Fruit fly (Drosophila melanogaster): ENCODE results near the gene TrpRS-m.

The TrpRS-m gene

DNA sequence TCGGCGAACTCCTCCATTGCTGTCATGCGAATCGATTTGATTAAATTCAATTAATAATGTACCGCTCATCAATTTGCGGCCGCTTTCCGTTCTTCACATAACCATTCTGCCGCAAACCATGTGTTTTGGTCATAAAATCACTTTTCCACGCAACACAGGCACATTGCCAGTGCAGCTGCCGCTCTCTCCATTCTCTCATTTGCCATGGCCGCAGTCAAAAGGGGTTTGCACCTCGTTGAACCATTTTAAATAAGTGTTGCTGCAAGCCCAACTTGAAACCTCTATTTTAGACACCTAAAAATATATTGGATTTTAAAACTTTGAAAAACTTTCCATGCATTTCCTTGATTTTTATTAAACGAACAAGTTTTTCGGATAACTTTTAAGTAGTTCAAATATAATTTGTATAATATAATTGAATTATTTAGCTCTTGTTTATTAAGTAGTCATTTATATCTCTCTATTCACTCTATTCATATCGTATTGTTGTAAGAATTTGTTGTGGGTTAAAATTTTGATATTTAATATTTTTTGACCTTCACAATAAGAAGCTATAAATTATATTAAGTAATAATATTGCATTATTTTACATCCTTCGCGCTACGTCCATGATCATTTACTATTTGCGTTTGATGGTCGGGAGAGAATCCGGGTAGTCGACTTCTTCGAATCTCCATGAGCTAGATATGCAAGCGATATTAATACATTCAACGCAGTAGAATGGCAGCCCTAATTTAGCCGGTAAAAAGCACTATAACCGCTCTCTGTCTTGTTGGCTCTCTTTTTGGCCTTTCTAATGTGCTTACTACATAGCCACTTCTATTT is 7.3 kb downstream of the TrpRS-m start, which contains the start of gene CG5535 (continued):
- TF ChIP-seq CG11247 (GFP tag; IDR thresholded peaks at IDR 0.05), result peak; percentile 24
- peak; percentile 70 for TF ChIP-seq CG1602 (GFP tag; optimal IDR thresholded peaks at IDR 0.05)
- peak; percentile 47 for TF ChIP-seq CG12299 (tag; optimal IDR thresholded peaks at IDR 0.05)
- TF ChIP-seq Hr51 (GFP tag; optimal IDR thresholded peaks at IDR 0.05), result peak in 1 of 2 experiments; percentile 82
- TF ChIP-seq h (optimal IDR thresholded peaks at IDR 0.05), result no peak
- TF ChIP-seq CG11723 (GFP tag; optimal IDR thresholded peaks at IDR 0.05), result peak; percentile 78
- TF ChIP-seq Stat92E (GFP tag; optimal IDR thresholded peaks at IDR 0.05), result peak in 1 of 3 experiments; percentile 12
- peak; percentile 61 for TF ChIP-seq YL-1 (GFP tag; optimal IDR thresholded peaks at IDR 0.05)
- no peak for TF ChIP-seq BEAF-32 (GFP tag; optimal IDR thresholded peaks at IDR 0.05)
- TF ChIP-seq ap (GFP tag; IDR thresholded peaks at IDR 0.05), result peak; percentile 39; the same call in 1 of the 2 replicates
- TF ChIP-seq row (GFP tag; IDR thresholded peaks at IDR 0.05), result peak; percentile 88
- 0 out of 2 replicates have a peak, but pooled peaks have one; percentile 20 for TF ChIP-seq dati (GFP tag; IDR thresholded peaks at IDR 0.05)
- TF ChIP-seq CG11456 (GFP tag; IDR thresholded peaks at IDR 0.05), result peak; percentile 77
- peak; percentile 61 for TF ChIP-seq CG12155 (GFP tag; optimal IDR thresholded peaks at IDR 0.05)
- peak in 1 of 2 experiments; percentile 77 for TF ChIP-seq Hr78 (GFP tag; optimal IDR thresholded peaks at IDR 0.05)
- TF ChIP-seq Deaf1 (tag; optimal IDR thresholded peaks at IDR 0.05), result peak; percentile 45
- peak; percentile 75 for TF ChIP-seq D19A (tag; optimal IDR thresholded peaks at IDR 0.05)
- TF ChIP-seq C15 (GFP tag; IDR thresholded peaks at IDR 0.05), result 0 out of 3 replicates have a peak, but pooled peaks have one; percentile 6
- peak; percentile 86 for TF ChIP-seq Ets65A (GFP tag)
- 0 out of 2 replicates have a peak, but pooled peaks have one; percentile 14 for TF ChIP-seq CG11696 (GFP tag; IDR thresholded peaks at IDR 0.05)
- no peak for TF ChIP-seq Dad (GFP tag; optimal IDR thresholded peaks at IDR 0.05)
- no peak for TF ChIP-seq CG2129 (GFP tag; IDR thresholded peaks at IDR 0.05; ENCODE audit: partially characterized antibody)
- peak; percentile 92 for TF ChIP-seq nmo (GFP tag; optimal IDR thresholded peaks at IDR 0.05)
- TF ChIP-seq hbn (GFP tag; IDR thresholded peaks at IDR 0.05; ENCODE audit: partially characterized antibody), result no peak
- TF ChIP-seq Rfx (GFP tag; IDR thresholded peaks at IDR 0.05), result peak; percentile 88
- no peak for TF ChIP-seq danr (GFP tag; IDR thresholded peaks at IDR 0.05)
- TF ChIP-seq ro (GFP tag; IDR thresholded peaks at IDR 0.05), result no peak; the same call in 1 of the 2 replicates
- peak; percentile 75 for TF ChIP-seq Abd-B (GFP tag; optimal IDR thresholded peaks at IDR 0.05)
- peak; percentile 76 for TF ChIP-seq unpg (GFP tag; optimal IDR thresholded peaks at IDR 0.05)
- TF ChIP-seq CG30020 (tag; optimal IDR thresholded peaks at IDR 0.05), result peak; percentile 70
- peak; percentile 85 for TF ChIP-seq Hr3 (GFP tag; optimal IDR thresholded peaks at IDR 0.05)
- peak; percentile 84 for TF ChIP-seq CG16779 (GFP tag; IDR thresholded peaks at IDR 0.05)
- no peak for TF ChIP-seq lov (optimal IDR thresholded peaks at IDR 0.05)
- TF ChIP-seq lov (GFP tag; IDR thresholded peaks at IDR 0.05), result peak; percentile 82; the same call in 2 of the 3 replicates
- TF ChIP-seq Tbp (GFP tag; optimal IDR thresholded peaks at IDR 0.05), result no peak
- TF ChIP-seq Vsx1 (GFP tag; optimal IDR thresholded peaks at IDR 0.05), result peak; percentile 34
- no peak for TF ChIP-seq bowl (GFP tag; IDR thresholded peaks at IDR 0.05)
- peak; percentile 78 for TF ChIP-seq CG18599 (GFP tag; optimal IDR thresholded peaks at IDR 0.05)
- peak; percentile 86 for TF ChIP-seq CG10147 (GFP tag; optimal IDR thresholded peaks at IDR 0.05)
- peak; percentile 48 for TF ChIP-seq Fer1 (GFP tag; optimal IDR thresholded peaks at IDR 0.05)
- no peak for TF ChIP-seq HmgD (GFP tag; optimal IDR thresholded peaks at IDR 0.05)
- peak; percentile 34; the same call in 1 of the 2 replicates for TF ChIP-seq ssp (GFP tag; IDR thresholded peaks at IDR 0.05)
- peak; percentile 76 for TF ChIP-seq wdn (GFP tag; IDR thresholded peaks at IDR 0.05)
- TF ChIP-seq Nf-YC (tag; optimal IDR thresholded peaks at IDR 0.05), result peak; percentile 84
- TF ChIP-seq hkb (optimal IDR thresholded peaks at IDR 0.05), result no peak
- TF ChIP-seq hkb (GFP tag; IDR thresholded peaks at IDR 0.05), result peak; percentile 47; the same call in 1 of the 2 replicates
- TF ChIP-seq CG1792 (GFP tag; optimal IDR thresholded peaks at IDR 0.05), result no peak
- TF ChIP-seq CG31224 (GFP tag; IDR thresholded peaks at IDR 0.05), result peak; percentile 48; the same call in 1 of the 2 replicates
- peak; percentile 69 for TF ChIP-seq cato (GFP tag; optimal IDR thresholded peaks at IDR 0.05; ENCODE audit: borderline replicate concordance)
